Worm (Caenorhabditis elegans) whole organism, L4/young adult: ENCODE results near the gene nphp-1.

ENCODE experiments used
- W03F9.2 ChIP-seq: fragments of 150-350 bp; optimal IDR thresholded peaks from 2 replicates; lab custom pipeline; 2014; ENCODE audit warnings: missing biosample characterization, missing genetic modification characterization
- dao-5 ChIP-seq: sonication (generic microtip); optimal IDR thresholded peaks from 2 replicates; lab custom pipeline; 2016; ENCODE audit warnings: missing genotype, missing genetic modification characterization, moderate library complexity, missing compliant biosample characterization
- him-1 ChIP-seq: sonication (generic microtip); optimal IDR thresholded peaks from 2 replicates; lab custom pipeline; 2016; ENCODE audit warnings: missing genotype, missing genetic modification reagents, missing genetic modification characterization, missing compliant biosample characterization

ce11 chrII:10662279-10662678, 10.2 kb upstream of the nphp-1 start:
- TF ChIP-seq him-1 (tag; lab: Kevin White, UChicago) (no peak), W03F9.2 (tag; lab: Kevin White, UChicago) (no peak), dao-5 (no peak)
